Worm (Caenorhabditis elegans) whole organism, L1 larva: ENCODE results near the gene R10D12.10.
A peak's percentile ranks its signal among the peaks of the same experiment; 100 is the strongest.

Source experiments
- C16A3.4 ChIP-seq: fragments of 150-350 bp; optimal IDR thresholded peaks from 2 replicates; lab custom pipeline; 2014; ENCODE audit warnings: missing biosample characterization, missing genetic modification characterization
- C34B4.2 ChIP-seq: sonication (generic microtip); optimal IDR thresholded peaks from 2 replicates; lab custom pipeline; 2017; ENCODE audit warnings: mild to moderate bottlenecking, missing genetic modification characterization, missing compliant biosample characterization
- F16B12.6 ChIP-seq: fragments of 150-350 bp; optimal IDR thresholded peaks from 2 replicates; lab custom pipeline; 2014; ENCODE audit warnings: missing biosample characterization, missing genetic modification characterization
- blmp-1 ChIP-seq: fragments of 150-350 bp; optimal IDR thresholded peaks from 2 replicates; lab custom pipeline; 2014; ENCODE audit warnings: missing biosample characterization, missing genetic modification characterization
- ces-1 ChIP-seq: fragments of 150-350 bp; optimal IDR thresholded peaks from 2 replicates; lab custom pipeline; 2014; ENCODE audit warnings: missing biosample characterization, missing genetic modification reagents, missing genetic modification characterization
- efl-1 ChIP-seq, 4 experiments: fragments of 150-350 bp; optimal IDR thresholded peaks in 3 of 4; peaks in 1 of 4; 1 replicate in 1 of 4; 2 replicates in 3 of 4; lab custom pipeline; 2014; ENCODE audit warnings: missing biosample characterization in 2 of 4, missing genetic modification characterization in 2 of 4, missing genetic modification reagents in 2 of 4
- elt-3 ChIP-seq, 6 experiments: fragments of 150-350 bp in 1 of 6; sonication (generic microtip); optimal IDR thresholded peaks; 2 replicates each; lab custom pipeline; 2017 to 2018; ENCODE audit warnings: missing biosample characterization in 6 of 6, missing genetic modification characterization in 6 of 6, inconsistent platforms in 1 of 6
- hlh-17 ChIP-seq: fragments of 200-800 bp; sonication (Bioruptor generic); optimal IDR thresholded peaks from 2 replicates; lab custom pipeline; 2018; ENCODE audit warnings: missing genetic modification characterization, mild to moderate bottlenecking, missing compliant biosample characterization, moderate library complexity, borderline replicate concordance
- isw-1 ChIP-seq: fragments of 200-800 bp; sonication (Bioruptor generic); IDR thresholded peaks from 2 replicates; pipeline ENCODE4 v1.3.6; 2022; ENCODE audit warnings: missing genetic modification characterization, missing compliant biosample characterization
- lin-14 ChIP-seq: fragments of 200-800 bp; sonication (Bioruptor generic); optimal IDR thresholded peaks from 2 replicates; lab custom pipeline; 2018; ENCODE audit warnings: mild to moderate bottlenecking, missing genetic modification characterization, moderate library complexity, missing compliant biosample characterization
- lin-15B ChIP-seq: fragments of 150-350 bp; sonication (generic microtip); optimal IDR thresholded peaks from 3 replicates; lab custom pipeline; 2014; ENCODE audit warnings: missing biosample characterization, missing genetic modification characterization
- lin-39 ChIP-seq: fragments of 150-350 bp; optimal IDR thresholded peaks from 2 replicates; lab custom pipeline; 2014; ENCODE audit warnings: missing biosample characterization, missing genetic modification reagents, missing genetic modification characterization
- mdl-1 ChIP-seq, 2 experiments: fragments of 150-350 bp; optimal IDR thresholded peaks; 2 replicates each; lab custom pipeline; 2014 to 2017; ENCODE audit warnings: missing biosample characterization in 2 of 2, missing genetic modification characterization in 2 of 2, inconsistent platforms in 1 of 2
- mep-1 ChIP-seq: fragments of 150-350 bp; optimal IDR thresholded peaks from 2 replicates; lab custom pipeline; 2014; ENCODE audit warnings: missing biosample characterization, missing genetic modification characterization
- nhr-28 ChIP-seq: fragments of 150-350 bp; optimal IDR thresholded peaks from 2 replicates; lab custom pipeline; 2014; ENCODE audit warnings: missing biosample characterization, missing genetic modification characterization
- nhr-71 ChIP-seq: sonication (generic microtip); optimal IDR thresholded peaks from 2 replicates; lab custom pipeline; 2016; ENCODE audit warnings: mild to moderate bottlenecking, missing genetic modification characterization, moderate library complexity, missing compliant biosample characterization
- nhr-85 ChIP-seq: sonication (generic microtip); peaks from one replicate; lab custom pipeline; 2016; ENCODE audit warnings: missing genetic modification characterization, inconsistent platforms, missing compliant biosample characterization
- nhr-90 ChIP-seq: sonication (generic microtip); optimal IDR thresholded peaks from 2 replicates; lab custom pipeline; 2016; ENCODE audit warnings: mild to moderate bottlenecking, missing genetic modification characterization, missing compliant biosample characterization; ENCODE audit not compliant: poor library complexity
- rnt-1 ChIP-seq: sonication (generic microtip); optimal IDR thresholded peaks from 2 replicates; lab custom pipeline; 2016; ENCODE audit warnings: mild to moderate bottlenecking, missing genetic modification characterization, moderate library complexity, missing compliant biosample characterization
- snu-23 ChIP-seq: sonication (generic microtip); optimal IDR thresholded peaks from 2 replicates; lab custom pipeline; 2016; ENCODE audit warnings: missing genetic modification characterization, missing compliant biosample characterization
- sox-4 ChIP-seq: sonication (generic microtip); optimal IDR thresholded peaks from 2 replicates; lab custom pipeline; 2016; ENCODE audit warnings: missing genetic modification characterization, missing compliant biosample characterization
- tlp-1 ChIP-seq: fragments of 150-350 bp; optimal IDR thresholded peaks from 2 replicates; lab custom pipeline; 2014; ENCODE audit warnings: missing biosample characterization, missing genetic modification characterization
- zip-4 ChIP-seq: fragments of 200-800 bp; sonication (Bioruptor generic); optimal IDR thresholded peaks from 2 replicates; lab custom pipeline; 2018; ENCODE audit warnings: mild to moderate bottlenecking, missing genetic modification characterization, moderate library complexity, missing compliant biosample characterization

The R10D12.10 gene

DNA sequence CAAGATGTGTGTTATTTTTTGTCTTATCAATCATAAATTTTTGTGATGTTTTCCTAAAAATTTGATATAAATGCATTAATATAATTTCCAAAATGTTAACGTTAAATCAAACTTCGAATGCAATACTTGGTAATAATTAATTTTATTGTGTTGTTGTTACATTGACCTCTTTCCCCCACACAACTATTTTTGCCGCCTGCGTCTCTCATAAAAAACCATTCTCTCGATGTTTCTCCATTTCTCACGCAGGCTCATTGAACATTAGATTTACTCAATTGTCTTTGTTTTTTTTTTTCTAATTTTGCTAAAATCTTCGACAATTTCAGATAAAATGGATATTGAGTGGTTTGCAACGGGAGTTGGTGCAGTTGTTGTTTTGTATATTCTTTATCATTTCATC, 52.0 kb downstream of the R10D12.10 start, which contains the start of gene stdh-1:
Gene stdh-1 (plus strand): TSS at position 327 of the 400 bp plus-strand sequence.
- no peak for TF ChIP-seq rnt-1 (tag; lab: Kevin White, UChicago)
- peak; percentile 5 for TF ChIP-seq C16A3.4 (tag; lab: Kevin White, UChicago)
- no peak for TF ChIP-seq tlp-1 (tag; lab: Kevin White, UChicago)
- no peak for TF ChIP-seq F16B12.6 (tag; lab: Kevin White, UChicago)
- TF ChIP-seq lin-15B (tag; lab: Kevin White, UChicago), result no peak
- TF ChIP-seq ces-1 (GFP tag; lab: Kevin White, UChicago), result no peak
- TF ChIP-seq efl-1 (optimal IDR thresholded peaks at IDR 0.05; lab: Kevin White, UChicago), result peak in 1 of 2 experiments; percentile 0
- TF ChIP-seq efl-1 (GFP tag; optimal IDR thresholded peaks at IDR 0.05 in 1 of 2; lab: Kevin White, UChicago), result peak in 1 of 2 experiments; percentile 61
- no peak for TF ChIP-seq C34B4.2 (tag; lab: Kevin White, UChicago)
- no peak for TF ChIP-seq mdl-1 (tag; optimal IDR thresholded peaks at IDR 0.05; lab: Kevin White, UChicago)
- no peak for TF ChIP-seq hlh-17 (GFP tag; lab: Kevin White, UChicago)
- no peak for TF ChIP-seq nhr-90 (tag; lab: Kevin White, UChicago)
- no peak for TF ChIP-seq nhr-28
- TF ChIP-seq nhr-71 (tag; lab: Kevin White, UChicago), result peak; percentile 32
- no peak for TF ChIP-seq zip-4
- TF ChIP-seq lin-39 (tag; lab: Kevin White, UChicago), result no peak
- peak; percentile 25 for TF ChIP-seq snu-23 (GFP tag; lab: Kevin White, UChicago)
- TF ChIP-seq elt-3 (tag; optimal IDR thresholded peaks at IDR 0.05; lab: Kevin White, UChicago), result no peak
- TF ChIP-seq mep-1 (tag; lab: Kevin White, UChicago), result peak; percentile 35
- TF ChIP-seq nhr-85 (tag; lab: Kevin White, UChicago), result no peak
- peak; percentile 69 for TF ChIP-seq lin-14
- no peak for TF ChIP-seq isw-1 (GFP tag; lab: Robert Waterston, UW)
- peak; percentile 15 for TF ChIP-seq blmp-1 (tag; lab: Kevin White, UChicago)
- TF ChIP-seq sox-4 (tag; lab: Kevin White, UChicago), result no peak
